In genomic region chrV:7157089-7157488, ce11 we compare ENCODE assay signal across 1 worm cellular context.
TF ChIP-seq lines count a peak whose summit lies in the region.

TSS of gene ugt-39 (plus strand) at chrV:7157142.

TF ChIP-seq in whole organism, L4 larva, 104 proteins besides CTCF, POLR2A, EP300 and RAD21 (continued from another document):
- peak; percentile 52 for TF ChIP-seq hlh-11 (tag; optimal IDR thresholded peaks at IDR 0.05; lab: Kevin White, UChicago)
- TF ChIP-seq hlh-30 (tag; optimal IDR thresholded peaks at IDR 0.05; lab: Kevin White, UChicago; ENCODE audit: insufficient read depth) = peak; percentile 1
- TF ChIP-seq zfp-2 (tag; optimal IDR thresholded peaks at IDR 0.05; lab: Kevin White, UChicago) = no peak
- TF ChIP-seq ZK337.2 (GFP tag; IDR thresholded peaks at IDR 0.05; lab: Robert Waterston, UW) = no peak
- TF ChIP-seq madf-9 (GFP tag; conservative IDR thresholded peaks at IDR 0.05; lab: Robert Waterston, UW) = no peak
- no peak for TF ChIP-seq ceh-62 (tag; optimal IDR thresholded peaks at IDR 0.05; lab: Kevin White, UChicago)
- no peak for TF ChIP-seq nhr-237 (tag; optimal IDR thresholded peaks at IDR 0.05; lab: Kevin White, UChicago)
